Worm (Caenorhabditis elegans) whole organism, late embryonic: ENCODE measurements around the gene Y48D7A.1.

ENCODE experiments used
- K02D7.2 ChIP-seq: sonication (generic microtip); optimal IDR thresholded peaks from 2 replicates; lab custom pipeline; 2017; ENCODE audit warnings: mild to moderate bottlenecking, missing genetic modification characterization, missing compliant biosample characterization
- ahr-1 ChIP-seq: sonication (generic microtip); optimal IDR thresholded peaks from 2 replicates; lab custom pipeline; 2016; ENCODE audit warnings: missing genetic modification characterization, missing compliant biosample characterization
- ama-1 ChIP-seq: fragments of 150-350 bp; optimal IDR thresholded peaks from 2 replicates; lab custom pipeline; 2014
- ceh-18 ChIP-seq: sonication (generic microtip); optimal IDR thresholded peaks from 2 replicates; lab custom pipeline; 2016; ENCODE audit warnings: missing genetic modification characterization, missing compliant biosample characterization
- ceh-24 ChIP-seq: sonication (generic microtip); optimal IDR thresholded peaks from 2 replicates; lab custom pipeline; 2016; ENCODE audit warnings: mild to moderate bottlenecking, missing genetic modification characterization, missing compliant biosample characterization
- dve-1 ChIP-seq: sonication (generic microtip); optimal IDR thresholded peaks from 2 replicates; lab custom pipeline; 2017; ENCODE audit warnings: antibody characterized with exemption, mild to moderate bottlenecking, missing genetic modification characterization, missing compliant biosample characterization
- hlh-6 ChIP-seq: sonication (generic microtip); optimal IDR thresholded peaks from 2 replicates; lab custom pipeline; 2016; ENCODE audit warnings: missing genotype, missing genetic modification characterization, missing compliant biosample characterization
- mec-3 ChIP-seq: sonication (generic microtip); optimal IDR thresholded peaks from 2 replicates; lab custom pipeline; 2016; ENCODE audit warnings: borderline replicate concordance, missing genetic modification characterization, missing compliant biosample characterization
- ref-2 ChIP-seq: sonication (generic microtip); optimal IDR thresholded peaks from 2 replicates; lab custom pipeline; 2016; ENCODE audit warnings: missing genetic modification characterization, missing compliant biosample characterization

DNA sequence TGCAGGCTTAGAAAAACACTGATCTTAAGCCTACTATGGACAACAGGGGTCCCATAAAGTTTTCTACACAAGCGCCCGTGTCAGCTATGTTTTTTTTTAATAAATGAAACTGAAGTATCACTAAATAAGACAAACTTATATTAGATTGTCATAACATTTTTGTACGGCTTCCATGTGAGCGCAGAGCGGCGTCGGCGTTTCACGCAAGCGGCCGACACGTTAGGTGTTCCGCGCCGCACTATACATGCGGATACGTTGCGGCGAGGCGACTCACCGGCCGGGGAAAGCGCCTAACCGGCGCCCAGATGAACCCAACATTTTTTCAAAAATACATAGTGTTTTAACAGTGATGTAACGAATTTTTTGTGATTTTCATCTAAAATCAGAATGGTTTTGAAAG is 48.4 kb downstream of the Y48D7A.1 start:
- TF ChIP-seq ahr-1 (tag; lab: Kevin White, UChicago) (no peak), ref-2 (tag; lab: Kevin White, UChicago) (no peak), ceh-18 (tag; lab: Kevin White, UChicago) (no peak), ama-1 (lab: Kevin White, UChicago) (no peak), hlh-6 (tag; lab: Kevin White, UChicago) (no peak), dve-1 (no peak), mec-3 (tag; lab: Kevin White, UChicago) (no peak), K02D7.2 (tag; lab: Kevin White, UChicago) (no peak), ceh-24 (no peak)
